Worm (Caenorhabditis elegans): Measurements from ENCODE around the gene ulp-2.

ce11 chrII:4915572-4915971 is 44.1 kb downstream of the ulp-2 start:
- no peak for TF ChIP-seq nhr-41 (GFP tag; IDR thresholded peaks at IDR 0.05)
- no peak for TF ChIP-seq nhr-76 (tag; optimal IDR thresholded peaks at IDR 0.05)
- no peak for TF ChIP-seq dpl-1 (GFP tag; optimal IDR thresholded peaks at IDR 0.05)
